Fruit fly (Drosophila melanogaster): Measurements from ENCODE around the gene nac.

dm6 chr3R:8284234-8284633 is 19.6 kb downstream of the nac start:
- TF ChIP-seq h (optimal IDR thresholded peaks at IDR 0.05) (no peak), CG11398 (GFP tag; optimal IDR thresholded peaks at IDR 0.05) (no peak), tgo (GFP tag; IDR thresholded peaks at IDR 0.05) (no peak), cato (GFP tag; optimal IDR thresholded peaks at IDR 0.05; ENCODE audit: borderline replicate concordance) (no peak), lov (optimal IDR thresholded peaks at IDR 0.05) (no peak), lov (GFP tag; IDR thresholded peaks at IDR 0.05) (no peak), grau (tag; optimal IDR thresholded peaks at IDR 0.05) (no peak), CG7357 (GFP tag; IDR thresholded peaks at IDR 0.05) (no peak), Lpt (GFP tag; optimal IDR thresholded peaks at IDR 0.05) (no peak)

Measured in whole organism, embryonic.